Comparison of ENCODE assay signal across 2 worm cellular contexts in genomic region chrIII:9457192-9458103, ce11.
TF ChIP-seq lines count a peak whose summit lies in the region.

No protein-coding gene starts in this region.

TF ChIP-seq in whole organism, L1 larva, 84 proteins besides CTCF, POLR2A, EP300 and RAD21 (continued from another document):
- TF ChIP-seq fkh-4 (tag; optimal IDR thresholded peaks at IDR 0.05; lab: Kevin White, UChicago; ENCODE audit: borderline replicate concordance) (no peak), ets-5 (GFP tag; IDR thresholded peaks at IDR 0.05; lab: Robert Waterston, UW) (no peak), tbx-2 (tag; optimal IDR thresholded peaks at IDR 0.05; lab: Kevin White, UChicago) (peak; percentile 56), aha-1 (tag; optimal IDR thresholded peaks at IDR 0.05; lab: Kevin White, UChicago) (no peak), C34B4.2 (tag; optimal IDR thresholded peaks at IDR 0.05; lab: Kevin White, UChicago) (no peak), jun-1 (tag; optimal IDR thresholded peaks at IDR 0.05; lab: Kevin White, UChicago) (no peak), irx-1 (tag; optimal IDR thresholded peaks at IDR 0.05; lab: Kevin White, UChicago) (no peak), mef-2 (tag; optimal IDR thresholded peaks at IDR 0.05; lab: Kevin White, UChicago) (no peak), hlh-4 (tag; optimal IDR thresholded peaks at IDR 0.05; lab: Kevin White, UChicago) (no peak), ces-1 (GFP tag; optimal IDR thresholded peaks at IDR 0.05; lab: Kevin White, UChicago) (no peak), grh-1 (GFP tag; IDR thresholded peaks at IDR 0.05; lab: Robert Waterston, UW) (no peak), F16B12.6 (tag; optimal IDR thresholded peaks at IDR 0.05; lab: Kevin White, UChicago) (no peak), nhr-85 (tag; lab: Kevin White, UChicago) (no peak), nhr-84 (tag; optimal IDR thresholded peaks at IDR 0.05; lab: Kevin White, UChicago) (no peak), lsy-2 (tag; optimal IDR thresholded peaks at IDR 0.05; lab: Kevin White, UChicago) (peak; percentile 69 to 86), dpl-1 (GFP tag; optimal IDR thresholded peaks at IDR 0.05; lab: Kevin White, UChicago) (peak in 2 of 3 experiments; percentile 23 to 34), aly-2 (tag; optimal IDR thresholded peaks at IDR 0.05; lab: Kevin White, UChicago) (no peak), pqm-1 (tag; optimal IDR thresholded peaks at IDR 0.05; lab: Kevin White, UChicago) (no peak), sox-4 (tag; optimal IDR thresholded peaks at IDR 0.05; lab: Kevin White, UChicago) (no peak), lin-13 (GFP tag; optimal IDR thresholded peaks at IDR 0.05; lab: Kevin White, UChicago) (no peak), xbp-1 (tag; optimal IDR thresholded peaks at IDR 0.05; lab: Kevin White, UChicago) (no peak), hpl-2 (GFP tag; optimal IDR thresholded peaks at IDR 0.05; lab: Kevin White, UChicago) (no peak), ceh-63 (GFP tag; optimal IDR thresholded peaks at IDR 0.05; lab: Kevin White, UChicago) (no peak), ztf-4 (tag; optimal IDR thresholded peaks at IDR 0.05; lab: Kevin White, UChicago) (peak; percentile 48), lin-39 (tag; optimal IDR thresholded peaks at IDR 0.05; lab: Kevin White, UChicago) (no peak), zag-1 (tag; optimal IDR thresholded peaks at IDR 0.05; lab: Kevin White, UChicago) (no peak), lin-15B (tag; optimal IDR thresholded peaks at IDR 0.05; lab: Kevin White, UChicago) (no peak), fkh-8 (tag; optimal IDR thresholded peaks at IDR 0.05; lab: Kevin White, UChicago) (no peak), efl-1 (optimal IDR thresholded peaks at IDR 0.05; lab: Kevin White, UChicago) (peak in 1 of 2 experiments; percentile 23), efl-1 (GFP tag; optimal IDR thresholded peaks at IDR 0.05 in 1 of 2; lab: Kevin White, UChicago) (peak in 1 of 2 experiments; percentile 93), blmp-1 (tag; optimal IDR thresholded peaks at IDR 0.05; lab: Kevin White, UChicago) (peak; percentile 84), nhr-12 (tag; optimal IDR thresholded peaks at IDR 0.05; lab: Kevin White, UChicago) (no peak), nhr-77 (tag; optimal IDR thresholded peaks at IDR 0.05; lab: Kevin White, UChicago) (peak; percentile 10), skn-1 (tag; optimal IDR thresholded peaks at IDR 0.05; lab: Kevin White, UChicago) (no peak), Y116A8C.19 (tag; optimal IDR thresholded peaks at IDR 0.05; lab: Kevin White, UChicago; ENCODE audit: borderline replicate concordance) (no peak), nhr-20 (tag; optimal IDR thresholded peaks at IDR 0.05; lab: Kevin White, UChicago) (peak; percentile 63), lir-3 (tag; optimal IDR thresholded peaks at IDR 0.05; lab: Kevin White, UChicago; ENCODE audit: poor library complexity) (no peak), vab-15 (tag; optimal IDR thresholded peaks at IDR 0.05; lab: Kevin White, UChicago) (no peak), efl-3 (GFP tag; optimal IDR thresholded peaks at IDR 0.05; lab: Kevin White, UChicago) (no peak), ceh-90 (tag; optimal IDR thresholded peaks at IDR 0.05; lab: Kevin White, UChicago) (no peak), unc-30 (tag; optimal IDR thresholded peaks at IDR 0.05; lab: Kevin White, UChicago) (no peak), mab-9 (GFP tag; IDR thresholded peaks at IDR 0.05; lab: Robert Waterston, UW) (peak; percentile 23; the same call in 1 of the 2 replicates), snpc-4 (tag; optimal IDR thresholded peaks at IDR 0.05; lab: Kevin White, UChicago) (no peak), hlh-17 (GFP tag; optimal IDR thresholded peaks at IDR 0.05; lab: Kevin White, UChicago; ENCODE audit: borderline replicate concordance) (no peak), egl-27 (tag; optimal IDR thresholded peaks at IDR 0.05; lab: Kevin White, UChicago) (no peak), nhr-76 (tag; optimal IDR thresholded peaks at IDR 0.05; lab: Kevin White, UChicago) (no peak), isw-1 (GFP tag; IDR thresholded peaks at IDR 0.05; lab: Robert Waterston, UW) (no peak)
TF ChIP-seq in whole organism, L1 larva: peak in this region for 24.

TF ChIP-seq in whole organism, L2 larva, 48 proteins besides CTCF, POLR2A, EP300 and RAD21 (continued from another document):
- TF ChIP-seq ztf-11 (tag; optimal IDR thresholded peaks at IDR 0.05; lab: Kevin White, UChicago): no peak
- TF ChIP-seq zag-1 (tag; optimal IDR thresholded peaks at IDR 0.05; lab: Kevin White, UChicago): no peak
- no peak for TF ChIP-seq peb-1 (tag; optimal IDR thresholded peaks at IDR 0.05; lab: Kevin White, UChicago)
- peak; percentile 24 for TF ChIP-seq fos-1 (tag; optimal IDR thresholded peaks at IDR 0.05; lab: Kevin White, UChicago)
- no peak for TF ChIP-seq ceh-82 (tag; optimal IDR thresholded peaks at IDR 0.05; lab: Kevin White, UChicago)
- no peak for TF ChIP-seq nhr-12 (tag; optimal IDR thresholded peaks at IDR 0.05; lab: Kevin White, UChicago)
- TF ChIP-seq ceh-16 (tag; optimal IDR thresholded peaks at IDR 0.05; lab: Kevin White, UChicago): no peak
- TF ChIP-seq lin-39 (tag; optimal IDR thresholded peaks at IDR 0.05; lab: Kevin White, UChicago): no peak
